Worm (Caenorhabditis elegans): ENCODE data around the gene F16B4.5.

DNA sequence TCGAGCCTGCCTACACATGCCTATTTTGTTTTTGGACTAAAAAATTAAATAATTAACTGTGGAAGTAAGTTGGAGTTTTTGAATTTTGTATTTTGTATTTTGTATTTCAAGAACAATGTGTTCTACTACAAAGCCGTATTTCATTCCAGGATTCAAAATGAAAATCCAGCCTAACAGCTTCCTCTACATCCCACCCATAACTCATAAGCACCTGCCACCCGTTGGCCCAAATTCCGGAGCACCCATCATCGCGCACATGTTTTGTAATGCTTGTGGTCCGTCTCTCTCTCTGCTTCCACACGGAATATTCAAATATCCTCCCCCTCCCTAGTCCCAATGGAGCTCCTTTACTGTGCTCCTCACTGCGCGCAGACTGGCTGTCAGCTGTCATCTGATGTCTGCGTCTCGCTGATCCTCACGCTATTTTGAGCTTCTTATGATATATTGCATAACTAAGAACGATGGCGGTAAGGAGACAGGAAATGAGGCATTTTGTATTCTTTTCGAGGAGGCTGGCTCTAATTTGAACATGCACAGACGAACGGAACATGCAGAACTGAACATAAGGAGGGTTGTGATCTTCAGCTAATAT lies 12.6 kb upstream of the F16B4.5 start:
- no peak for TF ChIP-seq ama-1 (optimal IDR thresholded peaks at IDR 0.05)
- TF ChIP-seq elt-2 (tag; optimal IDR thresholded peaks at IDR 0.05): no peak
- no peak for TF ChIP-seq tbx-2 (tag; optimal IDR thresholded peaks at IDR 0.05)
- TF ChIP-seq nhr-77 (tag; optimal IDR thresholded peaks at IDR 0.05): no peak
- no peak for TF ChIP-seq lin-39 (tag; optimal IDR thresholded peaks at IDR 0.05)
- no peak for TF ChIP-seq nhr-25 (tag; optimal IDR thresholded peaks at IDR 0.05)
- TF ChIP-seq ceh-16 (tag; optimal IDR thresholded peaks at IDR 0.05): no peak
- TF ChIP-seq zag-1 (tag; optimal IDR thresholded peaks at IDR 0.05): no peak
- TF ChIP-seq fos-1 (tag; optimal IDR thresholded peaks at IDR 0.05): no peak
- TF ChIP-seq snpc-4 (tag; optimal IDR thresholded peaks at IDR 0.05): no peak
- no peak for TF ChIP-seq skn-1 (tag; optimal IDR thresholded peaks at IDR 0.05)
- no peak for TF ChIP-seq pha-4 (tag; optimal IDR thresholded peaks at IDR 0.05)
- TF ChIP-seq ztf-11 (tag; optimal IDR thresholded peaks at IDR 0.05): no peak
- no peak for TF ChIP-seq nhr-23 (tag; optimal IDR thresholded peaks at IDR 0.05)

All from whole organism, L3 larva.